Worm (Caenorhabditis elegans): ENCODE results near the gene srz-99.

The srz-99 gene

DNA sequence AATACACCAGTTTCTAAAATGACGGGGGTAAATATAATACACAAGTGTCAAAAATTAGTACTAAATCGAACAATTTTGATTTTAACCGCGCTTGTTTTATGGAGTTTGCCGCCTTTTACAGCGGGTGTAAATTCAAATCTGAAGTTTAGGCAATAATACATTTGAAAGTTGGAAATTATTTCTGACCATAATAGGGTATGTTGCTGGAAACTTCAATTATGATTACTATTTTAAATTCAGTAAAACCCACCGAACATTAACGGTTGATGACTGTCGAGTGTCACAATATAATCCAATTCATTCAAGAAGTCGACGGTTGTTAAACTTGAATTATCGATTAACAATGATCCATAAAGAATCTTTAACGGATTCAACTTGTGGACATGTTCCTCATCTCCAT is 16.3 kb upstream of the srz-99 start:
- TF ChIP-seq nhr-237 (tag; optimal IDR thresholded peaks at IDR 0.05) = no peak

- no peak for TF ChIP-seq rnt-1 (tag; optimal IDR thresholded peaks at IDR 0.05)
- no peak for TF ChIP-seq lin-13 (GFP tag; optimal IDR thresholded peaks at IDR 0.05)
- no peak for TF ChIP-seq pax-3 (tag; optimal IDR thresholded peaks at IDR 0.05)
- no peak for TF ChIP-seq jun-1 (tag; optimal IDR thresholded peaks at IDR 0.05)
- no peak for TF ChIP-seq C04F5.9 (tag; optimal IDR thresholded peaks at IDR 0.05)
- no peak for TF ChIP-seq tlp-1 (tag; optimal IDR thresholded peaks at IDR 0.05)
- TF ChIP-seq snu-23 (GFP tag; optimal IDR thresholded peaks at IDR 0.05) = no peak
- TF ChIP-seq mef-2 (tag; optimal IDR thresholded peaks at IDR 0.05) = no peak
These were observed 13.5 kb upstream of the srz-99 start, which contains the start of gene srh-137 for ce11 chrV:16716574-16716973. TSS of gene srh-137 (minus strand) at chrV:16716674.

- TF ChIP-seq nhr-71 (tag; optimal IDR thresholded peaks at IDR 0.05) (no peak), vab-15 (tag; optimal IDR thresholded peaks at IDR 0.05) (no peak), hlh-4 (tag; optimal IDR thresholded peaks at IDR 0.05) (no peak), mab-9 (GFP tag; IDR thresholded peaks at IDR 0.05) (no peak), fos-1 (tag; optimal IDR thresholded peaks at IDR 0.05) (no peak), nhr-11 (tag; optimal IDR thresholded peaks at IDR 0.05) (no peak), rnt-1 (tag; optimal IDR thresholded peaks at IDR 0.05) (no peak), unc-62 (GFP tag; optimal IDR thresholded peaks at IDR 0.05) (no peak), nhr-28 (tag; optimal IDR thresholded peaks at IDR 0.05) (no peak), F16B12.6 (tag; optimal IDR thresholded peaks at IDR 0.05) (no peak), hpl-2 (GFP tag; optimal IDR thresholded peaks at IDR 0.05) (no peak), ces-1 (GFP tag; optimal IDR thresholded peaks at IDR 0.05) (no peak), jun-1 (tag; optimal IDR thresholded peaks at IDR 0.05) (no peak), isw-1 (GFP tag; IDR thresholded peaks at IDR 0.05) (no peak), nhr-20 (tag; optimal IDR thresholded peaks at IDR 0.05) (no peak)
These were observed 6.3 kb upstream of the srz-99 start, which contains the start of gene nhr-112 for ce11 chrV:16723744-16724143. TSS of gene nhr-112 (minus strand) at chrV:16723844.

- TF ChIP-seq nhr-90 (tag; optimal IDR thresholded peaks at IDR 0.05; ENCODE audit: poor library complexity) = no peak
- no peak for TF ChIP-seq fkh-8 (tag; optimal IDR thresholded peaks at IDR 0.05)
- TF ChIP-seq ceh-90 (tag; optimal IDR thresholded peaks at IDR 0.05) = no peak
- no peak for TF ChIP-seq elt-3 (tag; optimal IDR thresholded peaks at IDR 0.05)
- peak; percentile 25 for TF ChIP-seq nhr-20 (tag; optimal IDR thresholded peaks at IDR 0.05)
- TF ChIP-seq ztf-11 (tag; optimal IDR thresholded peaks at IDR 0.05) = no peak
- TF ChIP-seq egl-27 (tag; optimal IDR thresholded peaks at IDR 0.05) = peak in 1 of 2 experiments; percentile 17
- no peak for TF ChIP-seq ceh-63 (GFP tag; optimal IDR thresholded peaks at IDR 0.05)
- no peak for TF ChIP-seq sptf-1 (tag; optimal IDR thresholded peaks at IDR 0.05)
- TF ChIP-seq irx-1 (tag; optimal IDR thresholded peaks at IDR 0.05) = no peak
- no peak for TF ChIP-seq swsn-7 (tag; optimal IDR thresholded peaks at IDR 0.05)
- TF ChIP-seq blmp-1 (tag; optimal IDR thresholded peaks at IDR 0.05) = no peak
- no peak for TF ChIP-seq alr-1 (tag; optimal IDR thresholded peaks at IDR 0.05; ENCODE audit: borderline replicate concordance)
- peak; percentile 8 for TF ChIP-seq skn-1 (tag; optimal IDR thresholded peaks at IDR 0.05)
These were observed 5.5 kb upstream of the srz-99 start for ce11 chrV:16724574-16724973.

- TF ChIP-seq unc-30 (tag; optimal IDR thresholded peaks at IDR 0.05) (no peak), nhr-84 (tag; optimal IDR thresholded peaks at IDR 0.05) (no peak), ces-1 (GFP tag; optimal IDR thresholded peaks at IDR 0.05) (no peak), grh-1 (GFP tag; IDR thresholded peaks at IDR 0.05) (no peak), blmp-1 (tag; optimal IDR thresholded peaks at IDR 0.05) (no peak), pax-3 (tag; optimal IDR thresholded peaks at IDR 0.05) (no peak), ceh-63 (GFP tag; optimal IDR thresholded peaks at IDR 0.05) (no peak), sox-4 (tag; optimal IDR thresholded peaks at IDR 0.05) (no peak), lir-3 (tag; optimal IDR thresholded peaks at IDR 0.05; ENCODE audit: poor library complexity) (no peak), irx-1 (tag; optimal IDR thresholded peaks at IDR 0.05) (no peak), fkh-8 (tag; optimal IDR thresholded peaks at IDR 0.05) (no peak), unc-98 (GFP tag; IDR thresholded peaks at IDR 0.05) (no peak), lin-35 (GFP tag; optimal IDR thresholded peaks at IDR 0.05) (peak in 1 of 2 experiments; percentile 39), fos-1 (tag; optimal IDR thresholded peaks at IDR 0.05) (no peak), lin-39 (tag; optimal IDR thresholded peaks at IDR 0.05) (no peak), ztf-11 (tag; optimal IDR thresholded peaks at IDR 0.05) (no peak), mep-1 (tag; optimal IDR thresholded peaks at IDR 0.05) (no peak), nhr-76 (tag; optimal IDR thresholded peaks at IDR 0.05) (no peak), aha-1 (tag; optimal IDR thresholded peaks at IDR 0.05) (no peak), zag-1 (tag; optimal IDR thresholded peaks at IDR 0.05) (no peak)
These were observed 4.1 kb upstream of the srz-99 start for ce11 chrV:16725955-16726354.

Data from whole organism, L1 larva.